Fruit fly (Drosophila melanogaster) whole organism, embryonic: Measurements from ENCODE around the gene CG13894.
A peak's percentile ranks its signal among the peaks of the same experiment; 100 is the strongest.

Experiments used
- Antp ChIP-seq: fragments of 200-800 bp; sonication (Bioruptor generic); optimal IDR thresholded peaks from 3 replicates; lab custom pipeline; 2016; ENCODE audit warnings: missing biosample characterization, missing genetic modification characterization
- CG11504 ChIP-seq: fragments of 200-800 bp; sonication (Bioruptor generic); optimal IDR thresholded peaks from 3 replicates; lab custom pipeline; 2019; ENCODE audit warnings: missing biosample characterization, mild to moderate bottlenecking, missing genetic modification characterization, moderate library complexity
- CG12769 ChIP-seq: fragments of 200-800 bp; sonication (Bioruptor generic); optimal IDR thresholded peaks from 2 replicates; lab custom pipeline; 2019; ENCODE audit warnings: missing biosample characterization, mild to moderate bottlenecking, missing genetic modification characterization, moderate library complexity
- CG14050 ChIP-seq: fragments of 200-800 bp; sonication (Bioruptor generic); IDR thresholded peaks from 3 replicates; pipeline ENCODE4 v1.3.6; 2022; ENCODE audit warnings: missing biosample characterization, missing genetic modification characterization
- CG14860 ChIP-seq: fragments of 200-800 bp; sonication (Bioruptor generic); IDR thresholded peaks from 3 replicates; pipeline ENCODE4 v1.3.6; 2022; ENCODE audit warnings: missing biosample characterization, missing genetic modification characterization; ENCODE audit not compliant: partially characterized antibody
- CG16863 ChIP-seq: fragments of 200-800 bp; sonication (Bioruptor generic); optimal IDR thresholded peaks from 3 replicates; lab custom pipeline; 2016; ENCODE audit warnings: missing biosample characterization, missing genetic modification characterization
- CG17612 ChIP-seq: fragments of 200-800 bp; sonication (Bioruptor generic); IDR thresholded peaks from 2 replicates; pipeline ENCODE4 v1.3.6; 2022; ENCODE audit warnings: missing biosample characterization, missing genetic modification characterization
- CG17829 ChIP-seq: fragments of 200-800 bp; optimal IDR thresholded peaks from 2 replicates; lab custom pipeline; 2019; ENCODE audit warnings: missing biosample characterization, mild to moderate bottlenecking, missing genetic modification characterization, moderate library complexity
- CG18619 ChIP-seq: fragments of 200-800 bp; sonication (Bioruptor generic); optimal IDR thresholded peaks from 3 replicates; lab custom pipeline; 2017; ENCODE audit warnings: missing biosample characterization, mild to moderate bottlenecking, missing genetic modification characterization
- CG2678 ChIP-seq: fragments of 200-800 bp; sonication (Bioruptor generic); optimal IDR thresholded peaks from 3 replicates; lab custom pipeline; 2019; ENCODE audit warnings: missing biosample characterization, mild to moderate bottlenecking, missing genetic modification characterization, moderate library complexity
- CG30431 ChIP-seq: fragments of 200-800 bp; sonication (Bioruptor generic); optimal IDR thresholded peaks from 2 replicates; lab custom pipeline; 2017; ENCODE audit warnings: missing biosample characterization, missing genetic modification characterization
- CG3281 ChIP-seq: fragments of 200-800 bp; sonication (Bioruptor generic); optimal IDR thresholded peaks from 3 replicates; lab custom pipeline; 2017; ENCODE audit warnings: missing biosample characterization, mild to moderate bottlenecking, missing genetic modification characterization
- CG3995 ChIP-seq: fragments of 200-800 bp; sonication (Bioruptor generic); optimal IDR thresholded peaks from 3 replicates; lab custom pipeline; 2016; ENCODE audit warnings: missing biosample characterization, missing genetic modification characterization
- CG4424 ChIP-seq: fragments of 200-800 bp; sonication (Bioruptor generic); optimal IDR thresholded peaks from 3 replicates; lab custom pipeline; 2016; ENCODE audit warnings: missing biosample characterization, missing genetic modification characterization
- CG6813 ChIP-seq: fragments of 200-800 bp; sonication (Bioruptor generic); optimal IDR thresholded peaks from 2 replicates; lab custom pipeline; 2017; ENCODE audit warnings: missing biosample characterization, missing genetic modification characterization, mild to moderate bottlenecking, moderate library complexity, missing genetic modification reagents
- CG7357 ChIP-seq: fragments of 200-800 bp; sonication (Bioruptor generic); IDR thresholded peaks from 3 replicates; pipeline ENCODE4 v1.3.6; 2022; ENCODE audit warnings: missing biosample characterization, missing genetic modification characterization
- CG7745 ChIP-seq: fragments of 200-800 bp; sonication (Bioruptor generic); optimal IDR thresholded peaks from 2 replicates; lab custom pipeline; 2018; ENCODE audit warnings: missing biosample characterization, mild to moderate bottlenecking, missing genetic modification characterization, moderate library complexity
- CTCF ChIP-seq: fragments of 200-800 bp; sonication (Bioruptor generic); optimal IDR thresholded peaks from 2 replicates; lab custom pipeline; 2017; ENCODE audit warnings: missing biosample characterization, mild to moderate bottlenecking, missing genetic modification characterization, moderate library complexity
- Chrac-16 ChIP-seq: fragments of 200-800 bp; sonication (Bioruptor generic); optimal IDR thresholded peaks from 3 replicates; lab custom pipeline; 2016; ENCODE audit warnings: missing biosample characterization, missing genetic modification characterization
- Dad ChIP-seq: fragments of 200-800 bp; sonication (Bioruptor generic); optimal IDR thresholded peaks from 3 replicates; lab custom pipeline; 2016; ENCODE audit warnings: missing biosample characterization, missing genetic modification characterization
- Doc3 ChIP-seq: fragments of 200-800 bp; sonication (Bioruptor generic); IDR thresholded peaks from 3 replicates; pipeline ENCODE4 v1.3.6; 2022; ENCODE audit warnings: missing biosample characterization, missing genetic modification characterization; ENCODE audit not compliant: partially characterized antibody
- Elba2 ChIP-seq: fragments of 200-800 bp; sonication (Bioruptor generic); optimal IDR thresholded peaks from 3 replicates; lab custom pipeline; 2016; ENCODE audit warnings: missing biosample characterization, missing genetic modification characterization
- Gsc ChIP-seq: fragments of 200-800 bp; sonication (Bioruptor generic); IDR thresholded peaks from 2 replicates; pipeline ENCODE4 v1.3.6; 2022; ENCODE audit warnings: missing biosample characterization, missing genetic modification characterization
- HHEX ChIP-seq: fragments of 200-800 bp; sonication (Bioruptor generic); optimal IDR thresholded peaks from 3 replicates; lab custom pipeline; 2017; ENCODE audit warnings: missing biosample characterization, mild to moderate bottlenecking, missing genetic modification characterization, missing genetic modification reagents
- Hmx ChIP-seq: fragments of 200-800 bp; sonication (Bioruptor generic); optimal IDR thresholded peaks from 2 replicates; lab custom pipeline; 2016; ENCODE audit warnings: missing biosample characterization, missing genetic modification characterization
- MTF-1 ChIP-seq: fragments of 200-800 bp; sonication (Bioruptor generic); optimal IDR thresholded peaks from 2 replicates; lab custom pipeline; 2018; ENCODE audit warnings: missing biosample characterization, mild to moderate bottlenecking, missing genetic modification characterization, borderline replicate concordance
- Mad ChIP-seq: fragments of 200-800 bp; sonication (Bioruptor generic); optimal IDR thresholded peaks from 2 replicates; lab custom pipeline; 2016; ENCODE audit warnings: missing biosample characterization, missing genetic modification characterization
- Meics ChIP-seq: fragments of 200-800 bp; sonication (Bioruptor generic); optimal IDR thresholded peaks from 2 replicates; lab custom pipeline; 2017; ENCODE audit warnings: missing biosample characterization, mild to moderate bottlenecking, missing genetic modification characterization
- Nf-YB ChIP-seq: fragments of 200-800 bp; sonication (Bioruptor generic); optimal IDR thresholded peaks from 3 replicates; lab custom pipeline; 2019; ENCODE audit warnings: missing biosample characterization, mild to moderate bottlenecking, missing genetic modification characterization, moderate library complexity
- Ptx1 ChIP-seq: fragments of 200-800 bp; sonication (Bioruptor generic); IDR thresholded peaks from 2 replicates; pipeline ENCODE4 v1.3.6; 2022; ENCODE audit warnings: missing biosample characterization, missing genetic modification characterization
- Rx ChIP-seq: fragments of 200-800 bp; sonication (Bioruptor generic); IDR thresholded peaks from 2 replicates; pipeline ENCODE4 v1.3.6; 2022; ENCODE audit warnings: missing biosample characterization, missing genetic modification characterization
- Stat92E ChIP-seq, 3 experiments: fragments of >200 bp in 2 of 3; fragments of 200-800 bp in 1 of 3; sonication (Bioruptor generic) in 1 of 3; optimal IDR thresholded peaks; 2 replicates each; lab custom pipeline; 2017 to 2019; ENCODE audit warnings: missing biosample characterization in 3 of 3, missing genetic modification characterization in 3 of 3, mild to moderate bottlenecking in 1 of 3, moderate library complexity in 1 of 3
- Tbp ChIP-seq: fragments of >200 bp; optimal IDR thresholded peaks from 2 replicates; lab custom pipeline; 2018; ENCODE audit warnings: missing biosample characterization, missing genetic modification characterization
- Trl ChIP-seq, 3 experiments: fragments of >200 bp in 2 of 3; fragments of 200-800 bp in 1 of 3; sonication (Bioruptor generic) in 1 of 3; optimal IDR thresholded peaks; 2 replicates in 1 of 3; 3 replicates in 2 of 3; lab custom pipeline; 2016 to 2017; ENCODE audit warnings: missing biosample characterization in 1 of 3, missing genetic modification characterization in 1 of 3
- ap ChIP-seq: fragments of 200-800 bp; sonication (Bioruptor generic); IDR thresholded peaks from 2 replicates; pipeline ENCODE4 v1.3.6; 2022; ENCODE audit warnings: missing biosample characterization, missing genetic modification characterization
- az2 ChIP-seq: fragments of 200-800 bp; sonication (Bioruptor generic); optimal IDR thresholded peaks from 3 replicates; lab custom pipeline; 2016; ENCODE audit warnings: missing biosample characterization, missing genetic modification characterization
- dan ChIP-seq: fragments of 200-800 bp; sonication (Bioruptor generic); IDR thresholded peaks from 2 replicates; pipeline ENCODE4 v1.3.6; 2022; ENCODE audit warnings: missing biosample characterization, missing genetic modification characterization
- fu2 ChIP-seq: fragments of 200-800 bp; sonication (Bioruptor generic); optimal IDR thresholded peaks from 2 replicates; lab custom pipeline; 2016; ENCODE audit warnings: missing biosample characterization, missing genetic modification characterization
- gsb ChIP-seq: fragments of 200-800 bp; sonication (Bioruptor generic); IDR thresholded peaks from 2 replicates; pipeline ENCODE4 v1.3.6; 2022; ENCODE audit warnings: missing biosample characterization, missing genetic modification characterization
- hkb ChIP-seq, 2 experiments: fragments of 200-800 bp in 1 of 2; fragments of >200 bp in 1 of 2; sonication (Bioruptor generic) in 1 of 2; IDR thresholded peaks in 1 of 2; optimal IDR thresholded peaks in 1 of 2; 2 replicates each; pipeline versions ENCODE4 v1.3.6 to Lab custom; 2017 to 2022; ENCODE audit warnings: missing biosample characterization in 1 of 2, missing genetic modification characterization in 1 of 2
- ind ChIP-seq: fragments of 200-800 bp; sonication (Bioruptor generic); optimal IDR thresholded peaks from 3 replicates; lab custom pipeline; 2016; ENCODE audit warnings: missing biosample characterization, missing genetic modification characterization
- kay ChIP-seq: fragments of 200-800 bp; sonication (Bioruptor generic); optimal IDR thresholded peaks from 2 replicates; lab custom pipeline; 2016; ENCODE audit warnings: missing biosample characterization, missing genetic modification characterization
- lab ChIP-seq: fragments of 200-800 bp; sonication (Bioruptor generic); optimal IDR thresholded peaks from 3 replicates; lab custom pipeline; 2017; ENCODE audit warnings: missing biosample characterization, missing genetic modification characterization, mild to moderate bottlenecking, moderate library complexity, missing genetic modification reagents
- pfk ChIP-seq: fragments of 200-800 bp; sonication (Bioruptor generic); optimal IDR thresholded peaks from 2 replicates; lab custom pipeline; 2018; ENCODE audit warnings: missing biosample characterization, mild to moderate bottlenecking, missing genetic modification characterization, moderate library complexity
- ranshi ChIP-seq: fragments of 200-800 bp; sonication (Bioruptor generic); IDR thresholded peaks from 2 replicates; pipeline ENCODE4 v1.3.6; 2022; ENCODE audit warnings: missing biosample characterization, missing genetic modification characterization
- sisA ChIP-seq: fragments of 200-800 bp; sonication (Bioruptor generic); IDR thresholded peaks from 2 replicates; pipeline ENCODE4 v1.3.6; 2022; ENCODE audit warnings: missing biosample characterization, missing genetic modification characterization
- twi ChIP-seq: fragments of 200-800 bp; optimal IDR thresholded peaks from 2 replicates; lab custom pipeline; 2019; ENCODE audit warnings: missing biosample characterization, mild to moderate bottlenecking, missing genetic modification characterization, moderate library complexity
- unpg ChIP-seq: fragments of 200-800 bp; sonication (Bioruptor generic); optimal IDR thresholded peaks from 3 replicates; lab custom pipeline; 2018; ENCODE audit warnings: missing biosample characterization, mild to moderate bottlenecking, missing genetic modification characterization, moderate library complexity
- wek ChIP-seq: fragments of 200-800 bp; sonication (Bioruptor generic); optimal IDR thresholded peaks from 3 replicates; lab custom pipeline; 2018; ENCODE audit warnings: missing biosample characterization, mild to moderate bottlenecking, missing genetic modification characterization, moderate library complexity
- wor ChIP-seq: fragments of 200-800 bp; sonication (Bioruptor generic); IDR thresholded peaks from 2 replicates; pipeline ENCODE4 v1.3.6; 2022; ENCODE audit warnings: missing biosample characterization, missing genetic modification characterization

Gene CG13894

DNA sequence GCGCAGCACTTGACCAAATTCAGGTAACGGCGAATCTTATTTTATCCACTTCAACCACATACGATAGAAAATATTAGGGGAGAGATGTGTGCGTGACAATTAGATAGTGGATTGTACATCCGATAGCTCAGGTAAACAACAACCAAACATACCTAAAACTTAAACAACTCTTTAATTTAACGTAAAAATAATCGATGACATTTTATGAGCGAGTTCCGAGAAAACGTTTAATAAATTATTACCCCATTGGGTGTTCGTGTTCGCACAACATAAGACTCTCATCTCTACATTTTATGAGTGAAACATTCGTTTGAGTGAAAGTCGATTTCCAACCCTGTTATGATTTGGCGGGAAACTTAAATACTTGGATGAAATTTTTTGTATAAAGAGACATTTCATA is 18.7 kb downstream of the CG13894 start, which contains the start of gene CG17129 (continued):
- TF ChIP-seq Gsc (GFP tag; lab: Robert Waterston, UW) = peak; percentile 48; the same call in 1 of the 2 replicates
- TF ChIP-seq CG14050 (GFP tag; lab: Robert Waterston, UW) = 0 out of 3 replicates have a peak, but pooled peaks have one; percentile 22
- peak; percentile 55 for TF ChIP-seq twi (tag; lab: Kevin White, UChicago)
- TF ChIP-seq CG7745 = no peak
- TF ChIP-seq dan (GFP tag; lab: Robert Waterston, UW) = 0 out of 2 replicates have a peak, but pooled peaks have one; percentile 34
- peak; percentile 64 for TF ChIP-seq Chrac-16 (GFP tag; lab: Kevin White, UChicago)
- peak; percentile 66 for TF ChIP-seq CG3995 (GFP tag; lab: Kevin White, UChicago)
- no peak for TF ChIP-seq gsb (GFP tag; lab: Robert Waterston, UW)
- peak; percentile 65 for TF ChIP-seq HHEX (GFP tag; lab: Kevin White, UChicago)
- peak; percentile 8; the same call in 1 of the 2 replicates for TF ChIP-seq ap
- TF ChIP-seq CG16863 = peak; percentile 78
- TF ChIP-seq az2 = peak; percentile 72
- peak; percentile 61 for TF ChIP-seq Meics (GFP tag; lab: Kevin White, UChicago)
- TF ChIP-seq Antp = peak; percentile 81
- peak; percentile 45 for TF ChIP-seq CG6813
- peak; percentile 82 for TF ChIP-seq CG11504 (tag; lab: Kevin White, UChicago)
- peak; percentile 54 for TF ChIP-seq CG30431 (GFP tag; lab: Kevin White, UChicago)
- peak; percentile 83 for TF ChIP-seq CG12769 (tag; lab: Kevin White, UChicago)
- peak; percentile 84 for TF ChIP-seq CG3281 (GFP tag; lab: Kevin White, UChicago)
- peak; percentile 81 for TF ChIP-seq Ptx1 (GFP tag; lab: Robert Waterston, UW)
- peak; percentile 99 for TF ChIP-seq Doc3 (GFP tag; lab: Robert Waterston, UW)
- TF ChIP-seq CG2678 (tag; lab: Kevin White, UChicago) = peak; percentile 77
- TF ChIP-seq CTCF (GFP tag; lab: Kevin White, UChicago) = peak; percentile 12
- no peak for TF ChIP-seq MTF-1 (GFP tag; lab: Kevin White, UChicago)
- peak; percentile 83 for TF ChIP-seq CG4424
- TF ChIP-seq ind (GFP tag; lab: Kevin White, UChicago) = peak; percentile 82
- TF ChIP-seq CG7357 (GFP tag; lab: Robert Waterston, UW) = 0 out of 3 replicates have a peak, but pooled peaks have one; percentile 41
- peak; percentile 48 for TF ChIP-seq Elba2
- TF ChIP-seq CG17612 (GFP tag; lab: Robert Waterston, UW) = peak; percentile 40; the same call in 1 of the 2 replicates
- TF ChIP-seq sisA (GFP tag; lab: Robert Waterston, UW) = peak; percentile 81
- peak; percentile 74 for TF ChIP-seq kay (GFP tag; lab: Kevin White, UChicago)
- peak; percentile 75 for TF ChIP-seq unpg (GFP tag; lab: Kevin White, UChicago)
- no peak for TF ChIP-seq Trl (optimal IDR thresholded peaks at IDR 0.05; lab: Kevin White, UChicago)
- peak; percentile 84 for TF ChIP-seq Trl (GFP tag; optimal IDR thresholded peaks at IDR 0.05; lab: Kevin White, UChicago)
- TF ChIP-seq hkb (optimal IDR thresholded peaks at IDR 0.05; lab: Kevin White, UChicago) = no peak
- TF ChIP-seq hkb (GFP tag; IDR thresholded peaks at IDR 0.05; lab: Robert Waterston, UW) = peak; percentile 77
- peak; percentile 26 for TF ChIP-seq wek (GFP tag; lab: Kevin White, UChicago)
- peak; percentile 94 for TF ChIP-seq CG14860 (GFP tag; lab: Robert Waterston, UW)
- peak; percentile 56 for TF ChIP-seq Hmx (GFP tag; lab: Kevin White, UChicago)
- TF ChIP-seq CG18619 = peak; percentile 34
- TF ChIP-seq Rx (GFP tag; lab: Robert Waterston, UW) = peak; percentile 53
- TF ChIP-seq pfk = no peak
- peak; percentile 72 for TF ChIP-seq ranshi (GFP tag; lab: Robert Waterston, UW)
- TF ChIP-seq Nf-YB (GFP tag; lab: Kevin White, UChicago) = peak; percentile 31
- TF ChIP-seq Stat92E (GFP tag; optimal IDR thresholded peaks at IDR 0.05; lab: Kevin White, UChicago) = peak in 1 of 3 experiments; percentile 44
- no peak for TF ChIP-seq Tbp (GFP tag; lab: Kevin White, UChicago)
- peak; percentile 83 for TF ChIP-seq Dad (GFP tag; lab: Kevin White, UChicago)
- peak; percentile 56 for TF ChIP-seq Mad (GFP tag; lab: Kevin White, UChicago)
- peak; percentile 73 for TF ChIP-seq lab (GFP tag; lab: Kevin White, UChicago)
- TF ChIP-seq fu2 (GFP tag; lab: Kevin White, UChicago) = peak; percentile 75
- TF ChIP-seq wor (GFP tag; lab: Robert Waterston, UW) = peak; percentile 54; the same call in 1 of the 2 replicates
- peak; percentile 85 for TF ChIP-seq CG17829 (tag; lab: Kevin White, UChicago)
